Fruit fly (Drosophila melanogaster) whole organism: Measurements from ENCODE around the gene axed.

Experiments
- CG8478 ChIP-seq: fragments of >200 bp; optimal IDR thresholded peaks from 2 replicates; lab custom pipeline; 2018; ENCODE audit warnings: inconsistent platforms
- Dll ChIP-seq: fragments of >200 bp; optimal IDR thresholded peaks from 2 replicates; lab custom pipeline; 2017
- EcR ChIP-seq, 2 experiments: fragments of >200 bp; optimal IDR thresholded peaks; 2 replicates each; lab custom pipeline; 2017; ENCODE audit warnings: missing biosample characterization in 2 of 2, missing genetic modification characterization in 2 of 2, missing genetic modification reagents in 2 of 2
- pan ChIP-seq: fragments of >200 bp; optimal IDR thresholded peaks from 2 replicates; lab custom pipeline; 2017
- psq ChIP-seq: fragments of >200 bp; optimal IDR thresholded peaks from 2 replicates; lab custom pipeline; 2017
- usp ChIP-seq: fragments of >200 bp; optimal IDR thresholded peaks from 2 replicates; lab custom pipeline; 2017; ENCODE audit warnings: missing biosample characterization, missing genetic modification characterization, mixed read lengths

Gene axed

dm6 chr3L:6608884-6609552, at the start of gene axed:
TSS of gene axed (plus strand) at chr3L:6609325.
- TF ChIP-seq usp (GFP tag; lab: Kevin White, UChicago) (no peak), CG8478 (lab: Kevin White, UChicago) (no peak), psq (lab: Kevin White, UChicago) (no peak), pan (lab: Kevin White, UChicago) (no peak), EcR (GFP tag; optimal IDR thresholded peaks at IDR 0.05; lab: Kevin White, UChicago) (no peak), Dll (lab: Kevin White, UChicago) (no peak)

DNA sequence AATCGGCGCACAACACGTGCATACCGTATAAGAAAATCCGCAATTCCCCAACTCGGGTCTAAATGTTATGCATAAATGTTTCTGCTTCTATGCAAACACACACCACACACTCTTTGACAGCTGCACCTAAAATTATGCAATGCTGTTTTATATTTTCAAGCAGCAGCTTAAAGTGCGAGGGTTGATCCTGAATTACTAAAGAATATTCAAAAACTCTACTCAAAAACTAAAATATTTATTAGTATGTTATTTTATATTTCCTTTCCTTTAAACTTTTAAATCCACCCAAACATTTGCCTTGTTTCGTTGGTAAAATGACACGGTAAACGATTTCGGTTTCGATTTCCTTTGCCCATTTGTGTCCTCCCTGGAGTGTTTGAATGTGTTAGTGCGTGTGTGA, 48.1 kb upstream of the axed start:
- no peak for TF ChIP-seq usp (GFP tag; lab: Kevin White, UChicago)
- no peak for TF ChIP-seq pan (lab: Kevin White, UChicago)
- no peak for TF ChIP-seq Dll (lab: Kevin White, UChicago)
- TF ChIP-seq EcR (GFP tag; optimal IDR thresholded peaks at IDR 0.05; lab: Kevin White, UChicago), result no peak
- no peak for TF ChIP-seq psq (lab: Kevin White, UChicago)
- TF ChIP-seq CG8478 (lab: Kevin White, UChicago), result no peak

DNA sequence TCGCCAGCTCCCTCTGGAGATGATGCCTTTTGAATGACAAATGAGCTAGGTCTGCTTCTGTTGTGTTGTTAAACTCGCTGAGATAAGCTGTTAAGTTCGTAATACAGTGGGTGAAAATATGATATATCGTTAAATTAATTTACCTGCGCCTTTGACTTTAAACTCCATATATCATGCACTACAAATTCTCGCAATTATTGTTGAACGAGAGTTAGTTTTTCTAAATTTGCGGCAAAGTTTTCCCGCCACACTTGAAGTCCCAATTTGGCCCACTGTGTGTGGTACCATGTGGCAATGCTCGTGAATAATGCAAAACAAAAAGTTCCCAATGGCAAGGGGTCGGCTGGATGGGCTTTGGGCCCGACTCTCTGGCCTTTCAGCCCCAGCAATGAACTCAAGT, 32.4 kb upstream of the axed start:
- no peak for TF ChIP-seq CG8478 (lab: Kevin White, UChicago)
- no peak for TF ChIP-seq usp (GFP tag; lab: Kevin White, UChicago)
- no peak for TF ChIP-seq Dll (lab: Kevin White, UChicago)

DNA sequence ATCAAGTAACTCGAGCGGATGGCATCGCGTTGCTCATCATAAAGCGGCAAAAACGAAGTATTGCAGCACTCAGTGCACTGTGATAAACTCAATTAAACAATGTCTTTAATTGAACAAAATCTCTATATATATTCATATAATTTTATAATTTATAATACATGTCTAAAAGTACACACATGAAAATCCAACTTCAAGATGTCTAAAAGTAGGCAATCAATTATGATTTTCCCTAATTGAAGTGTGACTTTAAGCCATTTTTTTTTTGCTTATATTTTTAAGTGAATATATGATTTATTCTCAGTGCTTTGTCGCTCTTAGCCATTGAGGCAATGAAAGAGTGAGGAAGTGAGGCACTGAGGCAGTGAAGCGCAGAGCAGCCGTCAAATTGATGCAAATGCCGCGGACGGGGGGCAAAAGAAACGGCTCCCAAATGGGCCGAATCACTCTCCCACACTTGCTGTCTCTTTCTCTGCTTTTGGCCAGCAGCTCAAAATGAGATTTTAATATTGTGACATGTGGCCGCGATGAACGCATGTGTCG, 31.7 kb upstream of the axed start:
- TF ChIP-seq CG8478 (lab: Kevin White, UChicago) (no peak), Dll (lab: Kevin White, UChicago) (no peak), psq (lab: Kevin White, UChicago) (no peak), usp (GFP tag; lab: Kevin White, UChicago) (no peak), pan (lab: Kevin White, UChicago) (no peak), EcR (GFP tag; optimal IDR thresholded peaks at IDR 0.05; lab: Kevin White, UChicago) (no peak)

DNA sequence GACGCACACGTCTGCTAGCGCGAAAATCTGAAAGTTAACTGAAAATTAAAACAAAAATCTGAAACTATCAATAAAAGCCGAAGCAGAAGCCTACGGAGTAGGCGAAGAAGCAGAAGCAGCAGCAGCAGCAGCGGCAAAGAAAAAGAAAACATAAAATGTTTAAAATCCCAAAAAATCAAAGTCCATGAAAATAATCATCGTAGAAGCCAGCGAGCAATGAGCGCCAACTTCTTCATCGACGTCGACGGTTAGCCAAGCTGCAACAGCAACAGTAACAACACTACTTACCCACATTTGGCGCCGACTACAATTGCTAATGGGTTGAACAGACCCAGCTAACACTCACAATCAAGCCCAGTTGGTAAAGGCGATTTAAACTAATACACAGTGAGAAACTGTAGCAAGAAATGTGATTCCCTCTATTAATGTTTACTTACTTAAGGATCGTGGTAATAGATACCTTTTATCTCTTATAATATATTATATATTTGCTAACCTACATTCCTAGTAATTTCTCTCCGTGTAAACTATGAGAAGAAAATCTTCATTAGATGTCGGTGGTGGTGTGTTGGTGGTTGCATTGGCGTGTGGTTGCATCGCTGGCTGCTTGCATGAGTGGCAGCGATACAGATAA, 19.6 kb upstream of the axed start, which contains the start of gene jv:
TSS of gene jv (minus strand) at position 51 of the 634 bp plus-strand sequence.
- TF ChIP-seq pan (lab: Kevin White, UChicago) (no peak), psq (lab: Kevin White, UChicago) (no peak), usp (GFP tag; lab: Kevin White, UChicago) (no peak), CG8478 (lab: Kevin White, UChicago) (no peak), Dll (lab: Kevin White, UChicago) (no peak), EcR (GFP tag; optimal IDR thresholded peaks at IDR 0.05; lab: Kevin White, UChicago) (no peak)

DNA sequence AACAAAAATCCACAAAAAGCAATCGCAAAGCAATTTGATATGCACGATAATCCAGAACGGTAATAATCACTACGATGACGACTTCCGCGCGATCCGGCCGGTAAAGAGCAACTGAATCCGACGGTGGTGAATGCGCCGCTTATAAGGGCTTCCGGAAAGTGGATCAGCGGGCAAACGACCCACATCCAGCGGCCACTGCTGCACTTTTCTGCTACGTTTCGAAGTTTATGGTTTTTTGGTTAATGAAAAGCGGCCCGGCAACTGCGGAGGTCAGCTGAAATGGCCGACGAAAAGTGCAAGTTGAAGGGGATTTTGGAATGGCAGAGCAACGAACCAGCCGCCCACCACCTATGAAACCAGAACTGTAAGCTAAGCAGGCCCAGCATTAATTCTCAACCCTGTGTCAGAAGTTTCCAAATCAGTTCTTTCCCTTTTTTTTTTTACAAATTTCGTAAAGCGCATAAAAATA, 5.8 kb upstream of the axed start, which contains the start of the genes ndl and Rexo5:
TSS of gene ndl (minus strand) at position 101 of the 469 bp plus-strand sequence.
TSS of gene Rexo5 (plus strand) at position 419 of the 469 bp plus-strand sequence.
- no peak for TF ChIP-seq CG8478 (lab: Kevin White, UChicago)
- TF ChIP-seq EcR (GFP tag; optimal IDR thresholded peaks at IDR 0.05; lab: Kevin White, UChicago), result no peak
- TF ChIP-seq psq (lab: Kevin White, UChicago), result no peak
- TF ChIP-seq pan (lab: Kevin White, UChicago), result no peak
- TF ChIP-seq Dll (lab: Kevin White, UChicago), result no peak
- no peak for TF ChIP-seq usp (GFP tag; lab: Kevin White, UChicago)

- no peak for TF ChIP-seq usp (GFP tag; lab: Kevin White, UChicago)
- TF ChIP-seq CG8478 (lab: Kevin White, UChicago), result no peak
- no peak for TF ChIP-seq pan (lab: Kevin White, UChicago)
- TF ChIP-seq EcR (GFP tag; optimal IDR thresholded peaks at IDR 0.05; lab: Kevin White, UChicago), result no peak
- no peak for TF ChIP-seq Dll (lab: Kevin White, UChicago)
- TF ChIP-seq psq (lab: Kevin White, UChicago), result no peak
Observed at dm6 chr3L:6605925-6606324, 3.2 kb upstream of the axed start, which contains the start of gene zpg. TSS of gene zpg (minus strand) at chr3L:6606032.

- TF ChIP-seq usp (GFP tag; lab: Kevin White, UChicago), result no peak
- no peak for TF ChIP-seq pan (lab: Kevin White, UChicago)
- TF ChIP-seq psq (lab: Kevin White, UChicago), result no peak
- no peak for TF ChIP-seq Dll (lab: Kevin White, UChicago)
- no peak for TF ChIP-seq CG8478 (lab: Kevin White, UChicago)
- no peak for TF ChIP-seq EcR (GFP tag; optimal IDR thresholded peaks at IDR 0.05; lab: Kevin White, UChicago)
Observed at dm6 chr3L:6612637-6613036, 3.5 kb downstream of the axed start.

- TF ChIP-seq Dll (lab: Kevin White, UChicago) (no peak), usp (GFP tag; lab: Kevin White, UChicago) (no peak), EcR (GFP tag; optimal IDR thresholded peaks at IDR 0.05; lab: Kevin White, UChicago) (no peak), psq (lab: Kevin White, UChicago) (no peak), pan (lab: Kevin White, UChicago) (no peak), CG8478 (lab: Kevin White, UChicago) (no peak)
Observed at dm6 chr3L:6615181-6615580, 6.1 kb downstream of the axed start.

DNA sequence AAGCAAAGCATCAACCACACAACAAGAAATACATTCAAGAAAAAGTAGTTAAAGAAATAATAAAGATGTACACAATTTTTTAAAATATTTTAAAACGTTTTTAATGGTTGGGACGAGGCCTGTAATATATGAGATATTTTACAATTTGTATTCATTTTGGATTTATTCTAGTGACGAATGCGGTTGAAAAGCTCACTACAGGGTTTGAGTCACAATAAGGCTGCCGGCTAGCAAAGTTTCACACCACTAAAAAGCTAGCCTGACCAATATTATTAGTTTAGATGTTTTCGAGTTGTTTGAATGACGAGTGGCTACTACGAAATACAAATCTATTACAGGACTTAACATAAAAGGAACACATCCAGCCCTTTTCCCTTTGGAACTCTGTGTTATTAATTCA, 9.9 kb downstream of the axed start:
- TF ChIP-seq CG8478 (lab: Kevin White, UChicago) (no peak), Dll (lab: Kevin White, UChicago) (no peak)

DNA sequence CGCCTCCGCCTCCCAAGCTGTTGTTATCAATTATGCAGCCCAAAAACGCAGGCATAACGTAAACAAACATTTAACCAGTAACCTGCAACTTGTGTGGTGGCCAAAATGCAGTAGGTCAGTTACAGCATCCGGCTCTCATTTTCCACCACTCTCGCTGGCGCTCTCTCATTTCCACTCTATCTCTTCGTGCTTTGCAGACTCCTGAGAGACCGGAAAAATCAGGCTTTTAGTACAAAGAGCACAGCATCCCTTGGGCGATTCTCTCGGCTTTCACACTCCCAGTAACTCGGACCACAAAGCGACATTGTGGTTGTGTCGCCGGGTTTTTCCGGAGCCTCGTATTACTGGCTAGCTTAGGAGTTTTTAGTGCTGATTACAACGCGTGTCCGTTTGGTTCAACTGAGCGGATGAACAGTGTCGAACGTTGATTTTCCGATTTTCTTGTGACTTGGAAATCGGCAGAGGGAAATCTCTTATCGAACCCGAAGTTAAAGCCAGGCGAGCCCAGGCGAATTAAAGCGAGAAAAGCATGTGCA, 14.6 kb downstream of the axed start, which contains the start of gene GluRIA:
TSS of gene GluRIA (plus strand) at position 364 of the 536 bp plus-strand sequence.
- TF ChIP-seq Dll (lab: Kevin White, UChicago), result no peak
- no peak for TF ChIP-seq EcR (GFP tag; optimal IDR thresholded peaks at IDR 0.05; lab: Kevin White, UChicago)
- no peak for TF ChIP-seq usp (GFP tag; lab: Kevin White, UChicago)
- no peak for TF ChIP-seq pan (lab: Kevin White, UChicago)
- TF ChIP-seq psq (lab: Kevin White, UChicago), result no peak
- no peak for TF ChIP-seq CG8478 (lab: Kevin White, UChicago)
